Worm (Caenorhabditis elegans) whole organism, L3 larva: ENCODE measurements around the gene nhr-46.

Experiments used
- egl-27 ChIP-seq: sonication (generic microtip); optimal IDR thresholded peaks from 4 replicates; lab custom pipeline; 2017; ENCODE audit warnings: missing biosample characterization, missing genetic modification reagents, missing genetic modification characterization
- elt-1 ChIP-seq: fragments of 150-350 bp; optimal IDR thresholded peaks from 2 replicates; lab custom pipeline; 2014; ENCODE audit warnings: missing biosample characterization, missing genetic modification characterization
- fos-1 ChIP-seq: fragments of 150-350 bp; optimal IDR thresholded peaks from 2 replicates; lab custom pipeline; 2014; ENCODE audit warnings: missing biosample characterization, missing genetic modification characterization
- nhr-12 ChIP-seq: fragments of 150-350 bp; optimal IDR thresholded peaks from 2 replicates; lab custom pipeline; 2014; ENCODE audit warnings: missing biosample characterization, missing genetic modification characterization
- nhr-28 ChIP-seq: fragments of 150-350 bp; optimal IDR thresholded peaks from 2 replicates; lab custom pipeline; 2014; ENCODE audit warnings: missing biosample characterization, missing genetic modification characterization
- nhr-77 ChIP-seq: fragments of 150-350 bp; optimal IDR thresholded peaks from 2 replicates; lab custom pipeline; 2014; ENCODE audit warnings: missing biosample characterization, missing genetic modification characterization
- ztf-11 ChIP-seq: fragments of 150-350 bp; optimal IDR thresholded peaks from 2 replicates; lab custom pipeline; 2014; ENCODE audit warnings: missing biosample characterization, missing genetic modification characterization

ce11 chrIV:5725300-5725699 lies 32.4 kb downstream of the nhr-46 start, which contains the start of gene H35B03.1:
- no peak for TF ChIP-seq fos-1
- TF ChIP-seq nhr-12 (tag; lab: Kevin White, UChicago) = no peak
- TF ChIP-seq ztf-11 = no peak
- TF ChIP-seq nhr-28 (tag; lab: Kevin White, UChicago) = no peak
- TF ChIP-seq elt-1 (tag; lab: Kevin White, UChicago) = no peak
- TF ChIP-seq nhr-77 = no peak
- no peak for TF ChIP-seq egl-27 (tag; lab: Kevin White, UChicago)
